Fruit fly (Drosophila melanogaster) whole organism, embryonic: ENCODE data around the gene Usp5.
A peak's percentile ranks its signal among the peaks of the same experiment; 100 is the strongest.

Experiments used
- CG10959 ChIP-seq: fragments of 200-800 bp; sonication (Bioruptor generic); IDR thresholded peaks from 2 replicates; pipeline ENCODE4 v1.3.6; 2022; ENCODE audit warnings: missing biosample characterization, missing genetic modification characterization
- CG11093 ChIP-seq: fragments of 200-800 bp; sonication (Bioruptor generic); IDR thresholded peaks from 3 replicates; pipeline ENCODE4 v1.3.6; 2022; ENCODE audit warnings: missing biosample characterization, missing genetic modification characterization
- CG13123 ChIP-seq: fragments of 200-800 bp; sonication (Bioruptor generic); optimal IDR thresholded peaks from 2 replicates; lab custom pipeline; 2016; ENCODE audit warnings: missing biosample characterization, missing genetic modification characterization
- CG14667 ChIP-seq: fragments of 200-800 bp; sonication (Bioruptor generic); IDR thresholded peaks from 2 replicates; pipeline ENCODE4 v1.3.6; 2022; ENCODE audit warnings: missing biosample characterization, missing genetic modification characterization
- CG14860 ChIP-seq: fragments of 200-800 bp; sonication (Bioruptor generic); IDR thresholded peaks from 3 replicates; pipeline ENCODE4 v1.3.6; 2022; ENCODE audit warnings: missing biosample characterization, missing genetic modification characterization; ENCODE audit not compliant: partially characterized antibody
- CG15269 ChIP-seq: fragments of 200-800 bp; sonication (Bioruptor generic); optimal IDR thresholded peaks from 2 replicates; lab custom pipeline; 2018; ENCODE audit warnings: missing biosample characterization, mild to moderate bottlenecking, missing genetic modification characterization, moderate library complexity
- CG17568 ChIP-seq: fragments of 200-800 bp; sonication (Bioruptor generic); optimal IDR thresholded peaks from 2 replicates; lab custom pipeline; 2018; ENCODE audit warnings: missing biosample characterization, mild to moderate bottlenecking, missing genetic modification characterization, moderate library complexity
- CG17802 ChIP-seq: fragments of 200-800 bp; sonication (Bioruptor generic); optimal IDR thresholded peaks from 2 replicates; lab custom pipeline; 2018; ENCODE audit warnings: missing biosample characterization, mild to moderate bottlenecking, missing genetic modification characterization, moderate library complexity
- CG1832 ChIP-seq: fragments of 200-800 bp; sonication (Bioruptor generic); optimal IDR thresholded peaks from 2 replicates; lab custom pipeline; 2017; ENCODE audit warnings: missing biosample characterization, mild to moderate bottlenecking, missing genetic modification characterization, inconsistent platforms
- CG18619 ChIP-seq: fragments of 200-800 bp; sonication (Bioruptor generic); optimal IDR thresholded peaks from 3 replicates; lab custom pipeline; 2017; ENCODE audit warnings: missing biosample characterization, mild to moderate bottlenecking, missing genetic modification characterization
- CG30403 ChIP-seq: fragments of 200-800 bp; sonication (Bioruptor generic); optimal IDR thresholded peaks from 3 replicates; lab custom pipeline; 2016; ENCODE audit warnings: missing biosample characterization, missing genetic modification characterization
- CG3163 ChIP-seq: fragments of 200-800 bp; sonication (Bioruptor generic); optimal IDR thresholded peaks from 3 replicates; lab custom pipeline; 2016; ENCODE audit warnings: missing biosample characterization, missing genetic modification characterization
- CG32532 ChIP-seq: fragments of 200-800 bp; sonication (Bioruptor generic); IDR thresholded peaks from 2 replicates; pipeline ENCODE4 v1.3.6; 2022; ENCODE audit warnings: missing biosample characterization, missing genetic modification characterization
- CG42726 ChIP-seq: fragments of 200-800 bp; sonication (Bioruptor generic); IDR thresholded peaks from 2 replicates; pipeline ENCODE4 v1.3.6; 2022; ENCODE audit warnings: missing biosample characterization, missing genetic modification characterization; ENCODE audit not compliant: partially characterized antibody
- CG4404 ChIP-seq: fragments of 200-800 bp; sonication (Bioruptor generic); IDR thresholded peaks from 2 replicates; pipeline ENCODE4 v1.3.6; 2022; ENCODE audit warnings: missing biosample characterization, missing genetic modification characterization
- CG4424 ChIP-seq: fragments of 200-800 bp; sonication (Bioruptor generic); optimal IDR thresholded peaks from 3 replicates; lab custom pipeline; 2016; ENCODE audit warnings: missing biosample characterization, missing genetic modification characterization
- CG4617 ChIP-seq: fragments of 200-800 bp; sonication (Bioruptor generic); optimal IDR thresholded peaks from 3 replicates; lab custom pipeline; 2016; ENCODE audit warnings: missing biosample characterization, missing genetic modification characterization, borderline replicate concordance
- CG4730 ChIP-seq: fragments of 200-800 bp; sonication (Bioruptor generic); IDR thresholded peaks from 2 replicates; pipeline ENCODE4 v1.3.6; 2022; ENCODE audit warnings: missing biosample characterization, missing genetic modification characterization
- CG6765 ChIP-seq: fragments of 200-800 bp; sonication (Bioruptor generic); optimal IDR thresholded peaks from 3 replicates; lab custom pipeline; 2017; ENCODE audit warnings: missing biosample characterization, mild to moderate bottlenecking, missing genetic modification characterization
- CG6854 ChIP-seq: fragments of 200-800 bp; sonication (Bioruptor generic); optimal IDR thresholded peaks from 3 replicates; lab custom pipeline; 2017; ENCODE audit warnings: missing biosample characterization, mild to moderate bottlenecking, missing genetic modification characterization
- CG7357 ChIP-seq: fragments of 200-800 bp; sonication (Bioruptor generic); IDR thresholded peaks from 3 replicates; pipeline ENCODE4 v1.3.6; 2022; ENCODE audit warnings: missing biosample characterization, missing genetic modification characterization
- CG7372 ChIP-seq: fragments of 200-800 bp; sonication (Bioruptor generic); IDR thresholded peaks from 2 replicates; pipeline ENCODE4 v1.3.6; 2022; ENCODE audit warnings: missing biosample characterization, missing genetic modification characterization
- CG7928 ChIP-seq: fragments of 200-800 bp; sonication (Bioruptor generic); optimal IDR thresholded peaks from 2 replicates; lab custom pipeline; 2017; ENCODE audit warnings: missing biosample characterization, mild to moderate bottlenecking, missing genetic modification characterization
- D ChIP-seq, 2 experiments: fragments of 200-800 bp in 1 of 2; fragments of >200 bp in 1 of 2; sonication (Bioruptor generic) in 1 of 2; optimal IDR thresholded peaks; 2 replicates in 1 of 2; 3 replicates in 1 of 2; lab custom pipeline; 2017; ENCODE audit warnings: mild to moderate bottlenecking in 1 of 2, missing biosample characterization in 1 of 2, missing genetic modification characterization in 1 of 2, missing genetic modification reagents in 1 of 2
- Dad ChIP-seq: fragments of 200-800 bp; sonication (Bioruptor generic); optimal IDR thresholded peaks from 3 replicates; lab custom pipeline; 2016; ENCODE audit warnings: missing biosample characterization, missing genetic modification characterization
- Dref ChIP-seq: fragments of 200-800 bp; sonication (Bioruptor generic); IDR thresholded peaks from 2 replicates; pipeline ENCODE4 v1.3.6; 2022; ENCODE audit warnings: missing biosample characterization, missing genetic modification characterization
- E2f1 ChIP-seq: fragments of 200-800 bp; sonication (Bioruptor generic); IDR thresholded peaks from 2 replicates; pipeline ENCODE4 v1.3.6; 2022; ENCODE audit warnings: missing biosample characterization, missing genetic modification characterization
- Gug ChIP-seq: fragments of 200-800 bp; sonication (Bioruptor generic); IDR thresholded peaks from 4 replicates; pipeline ENCODE4 v1.3.6; 2022; ENCODE audit warnings: missing biosample characterization, missing genetic modification characterization
- H15 ChIP-seq: fragments of 200-800 bp; sonication (Bioruptor generic); IDR thresholded peaks from 3 replicates; pipeline ENCODE4 v1.3.6; 2022; ENCODE audit warnings: missing biosample characterization, missing genetic modification characterization
- HLH4C ChIP-seq: fragments of 200-800 bp; sonication (Bioruptor generic); IDR thresholded peaks from 3 replicates; pipeline ENCODE4 v1.3.6; 2022; ENCODE audit warnings: missing biosample characterization, missing genetic modification characterization; ENCODE audit not compliant: partially characterized antibody
- Hr39 ChIP-seq: fragments of >200 bp; optimal IDR thresholded peaks from 2 replicates; lab custom pipeline; 2017
- Hsf ChIP-seq: fragments of 200-800 bp; sonication (Bioruptor generic); optimal IDR thresholded peaks from 3 replicates; lab custom pipeline; 2016; ENCODE audit warnings: missing biosample characterization, missing genetic modification characterization
- Lhr ChIP-seq: fragments of 200-800 bp; sonication (Bioruptor generic); optimal IDR thresholded peaks from 3 replicates; lab custom pipeline; 2017; ENCODE audit warnings: mild to moderate bottlenecking, missing biosample characterization, missing genetic modification reagents, missing genetic modification characterization
- Med ChIP-seq: fragments of 200-800 bp; sonication (Bioruptor generic); peaks from one replicate; lab custom pipeline; 2016; ENCODE audit warnings: missing biosample characterization, missing genetic modification characterization, mild to moderate bottlenecking, inconsistent platforms, moderate library complexity
- Mes4 ChIP-seq: fragments of 200-800 bp; sonication (Bioruptor generic); optimal IDR thresholded peaks from 2 replicates; lab custom pipeline; 2016; ENCODE audit warnings: missing biosample characterization, missing genetic modification characterization
- Ptx1 ChIP-seq: fragments of 200-800 bp; sonication (Bioruptor generic); IDR thresholded peaks from 2 replicates; pipeline ENCODE4 v1.3.6; 2022; ENCODE audit warnings: missing biosample characterization, missing genetic modification characterization
- TFAM ChIP-seq: fragments of 200-800 bp; sonication (Bioruptor generic); optimal IDR thresholded peaks from 2 replicates; lab custom pipeline; 2017; ENCODE audit warnings: missing biosample characterization, missing genetic modification characterization, inconsistent platforms
- Tbp ChIP-seq: fragments of >200 bp; optimal IDR thresholded peaks from 2 replicates; lab custom pipeline; 2018; ENCODE audit warnings: missing biosample characterization, missing genetic modification characterization
- ap ChIP-seq: fragments of 200-800 bp; sonication (Bioruptor generic); IDR thresholded peaks from 2 replicates; pipeline ENCODE4 v1.3.6; 2022; ENCODE audit warnings: missing biosample characterization, missing genetic modification characterization
- bab2 ChIP-seq: fragments of 200-800 bp; sonication (Bioruptor generic); optimal IDR thresholded peaks from 2 replicates; lab custom pipeline; 2016; ENCODE audit warnings: missing biosample characterization, missing genetic modification characterization
- bbx ChIP-seq: fragments of 200-800 bp; sonication (Bioruptor generic); IDR thresholded peaks from 2 replicates; pipeline ENCODE4 v1.3.6; 2022; ENCODE audit warnings: missing biosample characterization, missing genetic modification characterization; ENCODE audit not compliant: partially characterized antibody
- cwo ChIP-seq: fragments of 200-800 bp; sonication (Bioruptor generic); optimal IDR thresholded peaks from 3 replicates; lab custom pipeline; 2017; ENCODE audit warnings: missing biosample characterization, missing genetic modification characterization, mild to moderate bottlenecking, moderate library complexity, missing genetic modification reagents
- dati ChIP-seq: fragments of 200-800 bp; sonication (Bioruptor generic); IDR thresholded peaks from 2 replicates; pipeline ENCODE4 v1.3.6; 2022; ENCODE audit warnings: missing biosample characterization, missing genetic modification characterization
- esg ChIP-seq: fragments of 200-800 bp; sonication (Bioruptor generic); conservative IDR thresholded peaks from 2 replicates; pipeline ENCODE4 v1.3.6; 2022; ENCODE audit warnings: missing biosample characterization, missing genetic modification characterization
- fd102C ChIP-seq: fragments of 200-800 bp; sonication (Bioruptor generic); optimal IDR thresholded peaks from 2 replicates; lab custom pipeline; 2018; ENCODE audit warnings: missing biosample characterization, mild to moderate bottlenecking, missing genetic modification characterization, moderate library complexity
- ham ChIP-seq: fragments of 200-800 bp; sonication (Bioruptor generic); IDR thresholded peaks from 2 replicates; pipeline ENCODE4 v1.3.6; 2022; ENCODE audit warnings: missing biosample characterization, missing genetic modification characterization
- jumu ChIP-seq: fragments of 200-800 bp; sonication (Bioruptor generic); optimal IDR thresholded peaks from 3 replicates; lab custom pipeline; 2016; ENCODE audit warnings: missing biosample characterization, missing genetic modification characterization
- lmd ChIP-seq: fragments of 200-800 bp; sonication (Bioruptor generic); IDR thresholded peaks from 2 replicates; pipeline ENCODE4 v1.3.6; 2022; ENCODE audit warnings: missing biosample characterization, missing genetic modification characterization
- org-1 ChIP-seq: fragments of 200-800 bp; sonication (Bioruptor generic); optimal IDR thresholded peaks from 2 replicates; lab custom pipeline; 2017; ENCODE audit warnings: missing biosample characterization, missing genetic modification characterization
- peb ChIP-seq: fragments of 200-800 bp; sonication (Bioruptor generic); IDR thresholded peaks from 2 replicates; pipeline ENCODE4 v1.3.6; 2022; ENCODE audit warnings: missing biosample characterization, missing genetic modification characterization
- pfk ChIP-seq: fragments of 200-800 bp; sonication (Bioruptor generic); optimal IDR thresholded peaks from 2 replicates; lab custom pipeline; 2018; ENCODE audit warnings: missing biosample characterization, mild to moderate bottlenecking, missing genetic modification characterization, moderate library complexity
- sima ChIP-seq: fragments of 200-800 bp; sonication (Bioruptor generic); optimal IDR thresholded peaks from 2 replicates; lab custom pipeline; 2016; ENCODE audit warnings: missing biosample characterization, missing genetic modification characterization

Usp5 gene

dm6 chr3L:3143383-3143962, 4.7 kb downstream of the Usp5 start, which contains the start of the genes CG11537 and Alg2 (continued):
- no peak for TF ChIP-seq CG4730 (GFP tag; lab: Robert Waterston, UW)
- no peak for TF ChIP-seq Hr39
- TF ChIP-seq bbx (GFP tag; lab: Robert Waterston, UW) = no peak
- no peak for TF ChIP-seq CG11093 (GFP tag; lab: Robert Waterston, UW)
- TF ChIP-seq CG6854 (GFP tag; lab: Kevin White, UChicago) = no peak
- no peak for TF ChIP-seq CG6765 (GFP tag; lab: Kevin White, UChicago)
- TF ChIP-seq Mes4 = no peak
- no peak for TF ChIP-seq org-1 (GFP tag; lab: Kevin White, UChicago)
- no peak for TF ChIP-seq CG10959
- TF ChIP-seq CG17568 (GFP tag; lab: Kevin White, UChicago) = no peak
- no peak for TF ChIP-seq CG4404 (GFP tag; lab: Robert Waterston, UW)
- peak; percentile 29 for TF ChIP-seq Med
- no peak for TF ChIP-seq peb (GFP tag; lab: Robert Waterston, UW)
- TF ChIP-seq cwo = no peak
- TF ChIP-seq E2f1 (GFP tag; lab: Robert Waterston, UW) = no peak
- TF ChIP-seq CG3163 (GFP tag; lab: Kevin White, UChicago) = no peak
- peak; percentile 26 for TF ChIP-seq CG15269
- no peak for TF ChIP-seq dati
- TF ChIP-seq Ptx1 = no peak
- peak; percentile 23; the same call in 1 of the 2 replicates for TF ChIP-seq ap (GFP tag; lab: Robert Waterston, UW)
- TF ChIP-seq Lhr (GFP tag; lab: Kevin White, UChicago) = no peak
- TF ChIP-seq sima = no peak
- no peak for TF ChIP-seq Dad
- peak; percentile 49 for TF ChIP-seq CG17802 (tag; lab: Kevin White, UChicago)
- no peak for TF ChIP-seq esg (GFP tag; lab: Robert Waterston, UW)
- TF ChIP-seq fd102C (GFP tag; lab: Kevin White, UChicago) = no peak
- TF ChIP-seq Gug (GFP tag; lab: Robert Waterston, UW) = no peak
- no peak for TF ChIP-seq CG4617 (GFP tag; lab: Kevin White, UChicago)
- TF ChIP-seq CG30403 (GFP tag; lab: Kevin White, UChicago) = peak; percentile 22
- TF ChIP-seq Hsf (GFP tag; lab: Kevin White, UChicago) = no peak
- peak; percentile 46 for TF ChIP-seq Tbp (GFP tag; lab: Kevin White, UChicago)
- TF ChIP-seq lmd (GFP tag; lab: Robert Waterston, UW) = no peak
- no peak for TF ChIP-seq jumu
- no peak for TF ChIP-seq CG18619 (GFP tag; lab: Kevin White, UChicago)
- no peak for TF ChIP-seq bab2 (GFP tag; lab: Kevin White, UChicago)
- no peak for TF ChIP-seq CG42726 (GFP tag; lab: Robert Waterston, UW)
- no peak for TF ChIP-seq CG7372 (GFP tag; lab: Robert Waterston, UW)
- TF ChIP-seq CG13123 (GFP tag; lab: Kevin White, UChicago) = no peak
- TF ChIP-seq CG7357 = no peak
- no peak for TF ChIP-seq TFAM (GFP tag; lab: Kevin White, UChicago)
- no peak for TF ChIP-seq CG1832 (GFP tag; lab: Kevin White, UChicago)
- TF ChIP-seq Dref (GFP tag; lab: Robert Waterston, UW) = no peak
- no peak for TF ChIP-seq D (optimal IDR thresholded peaks at IDR 0.05; lab: Kevin White, UChicago)
- no peak for TF ChIP-seq D (GFP tag; optimal IDR thresholded peaks at IDR 0.05; lab: Kevin White, UChicago)
- TF ChIP-seq HLH4C = no peak
- TF ChIP-seq CG4424 = peak; percentile 11
- TF ChIP-seq CG14667 (GFP tag; lab: Robert Waterston, UW) = no peak
- peak; percentile 52 for TF ChIP-seq CG32532 (GFP tag; lab: Robert Waterston, UW)
- TF ChIP-seq CG7928 = no peak
- TF ChIP-seq CG14860 (GFP tag; lab: Robert Waterston, UW) = no peak
- TF ChIP-seq ham (GFP tag; lab: Robert Waterston, UW) = no peak
- no peak for TF ChIP-seq H15
- TF ChIP-seq pfk = no peak
